Worm (Caenorhabditis elegans): ENCODE data around the gene Y22D7AL.7.

Y22D7AL.7 gene

ce11 chrIII:1578566-1578965, 2.0 kb downstream of the Y22D7AL.7 start:
- TF ChIP-seq ceh-28 (tag; optimal IDR thresholded peaks at IDR 0.05) (peak; percentile 97), elt-3 (tag; optimal IDR thresholded peaks at IDR 0.05) (no peak)

- TF ChIP-seq nhr-28 (tag; optimal IDR thresholded peaks at IDR 0.05): no peak
- TF ChIP-seq daf-12 (tag; optimal IDR thresholded peaks at IDR 0.05): no peak
- no peak for TF ChIP-seq nhr-12 (tag; optimal IDR thresholded peaks at IDR 0.05)
- TF ChIP-seq ZK546.5 (tag; optimal IDR thresholded peaks at IDR 0.05): no peak
- TF ChIP-seq nhr-77 (tag; optimal IDR thresholded peaks at IDR 0.05): no peak
- no peak for TF ChIP-seq zag-1 (tag; optimal IDR thresholded peaks at IDR 0.05)
- no peak for TF ChIP-seq ceh-82 (tag; optimal IDR thresholded peaks at IDR 0.05)
- TF ChIP-seq hmg-11 (tag; optimal IDR thresholded peaks at IDR 0.05): no peak
- TF ChIP-seq nfya-1 (tag; optimal IDR thresholded peaks at IDR 0.05; ENCODE audit: insufficient read depth): no peak
- TF ChIP-seq sea-2 (GFP tag; optimal IDR thresholded peaks at IDR 0.05): no peak
Observed at ce11 chrIII:1579001-1579400, 2.5 kb downstream of the Y22D7AL.7 start.

DNA sequence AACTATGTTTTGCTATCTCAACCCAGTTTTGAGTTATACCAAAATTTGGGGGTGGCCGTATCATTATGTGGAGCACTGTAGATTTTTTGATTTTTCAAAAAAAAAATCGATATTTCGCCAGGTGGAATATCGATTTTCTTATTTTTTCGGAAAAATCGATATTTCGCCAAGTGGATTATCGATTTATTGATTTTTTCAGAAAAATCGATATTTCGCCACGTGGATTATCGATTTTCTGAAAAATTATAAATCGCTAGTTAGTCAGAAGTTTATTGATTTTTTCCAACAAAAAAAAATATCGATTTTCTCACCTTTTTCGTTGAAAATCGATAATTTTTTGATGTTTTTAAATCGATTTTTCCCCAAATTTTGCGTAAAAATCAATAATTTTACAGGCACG, 3.6 kb downstream of the Y22D7AL.7 start:
- TF ChIP-seq ceh-28 (tag; optimal IDR thresholded peaks at IDR 0.05): peak; percentile 100
- TF ChIP-seq nfya-1 (tag; optimal IDR thresholded peaks at IDR 0.05; ENCODE audit: insufficient read depth): no peak
- no peak for TF ChIP-seq nhr-76 (tag; optimal IDR thresholded peaks at IDR 0.05)

DNA sequence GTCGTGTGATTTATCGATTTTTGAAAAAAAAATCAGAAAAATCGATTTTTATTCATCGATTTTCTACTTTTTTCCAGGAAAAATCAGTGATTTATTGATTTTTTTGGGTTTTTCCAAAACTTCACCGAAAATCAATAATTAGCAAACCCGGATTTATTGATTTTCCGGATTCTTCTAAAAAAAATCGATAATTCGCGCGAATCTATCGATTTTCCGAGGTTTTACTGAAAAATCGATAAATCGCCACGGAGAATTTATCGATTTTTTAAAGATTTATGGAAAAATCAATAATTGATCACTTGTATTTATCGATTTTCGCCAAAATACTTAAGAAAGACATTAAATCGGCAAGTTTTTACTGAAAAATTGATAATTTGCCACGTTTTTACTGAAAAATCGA, 7.0 kb downstream of the Y22D7AL.7 start:
- TF ChIP-seq nfya-1 (tag; optimal IDR thresholded peaks at IDR 0.05; ENCODE audit: insufficient read depth) (no peak), ceh-28 (tag; optimal IDR thresholded peaks at IDR 0.05) (peak; percentile 97)

ce11 chrIII:1584216-1584715, 7.7 kb downstream of the Y22D7AL.7 start:
- TF ChIP-seq ceh-16 (tag; optimal IDR thresholded peaks at IDR 0.05) (no peak), sea-2 (GFP tag; optimal IDR thresholded peaks at IDR 0.05) (no peak), ceh-28 (tag; optimal IDR thresholded peaks at IDR 0.05) (peak; percentile 96)

ce11 chrIII:1591681-1592080, 15.1 kb downstream of the Y22D7AL.7 start:
- TF ChIP-seq egl-5 (tag; optimal IDR thresholded peaks at IDR 0.05) (peak; percentile 18), lin-15B (tag; optimal IDR thresholded peaks at IDR 0.05) (peak; percentile 34), fkh-2 (tag; optimal IDR thresholded peaks at IDR 0.05) (no peak), lin-39 (tag; optimal IDR thresholded peaks at IDR 0.05) (peak; percentile 44), hmg-11 (tag; optimal IDR thresholded peaks at IDR 0.05) (peak; percentile 90), zag-1 (tag; optimal IDR thresholded peaks at IDR 0.05) (no peak), nfya-1 (tag; optimal IDR thresholded peaks at IDR 0.05; ENCODE audit: insufficient read depth) (peak; percentile 75)

ce11 chrIII:1598927-1599326, 22.4 kb downstream of the Y22D7AL.7 start:
- TF ChIP-seq lin-15B (tag; optimal IDR thresholded peaks at IDR 0.05) (peak; percentile 47), pha-4 (tag; optimal IDR thresholded peaks at IDR 0.05) (no peak)

ce11 chrIII:1600670-1601194, 24.2 kb downstream of the Y22D7AL.7 start, which contains the start of gene sms-3:
sms-3 (minus strand) TSS chrIII:1601144.
- TF ChIP-seq daf-12 (tag; optimal IDR thresholded peaks at IDR 0.05) (no peak), eor-1 (tag; optimal IDR thresholded peaks at IDR 0.05) (peak in 1 of 2 experiments; percentile 16), nhr-43 (tag; optimal IDR thresholded peaks at IDR 0.05; ENCODE audit: poor library complexity, severe bottlenecking) (peak; percentile 33), nhr-23 (tag; optimal IDR thresholded peaks at IDR 0.05) (peak; percentile 8), tbx-2 (tag; optimal IDR thresholded peaks at IDR 0.05) (peak; percentile 18), hmg-11 (tag; optimal IDR thresholded peaks at IDR 0.05) (peak; percentile 23), fos-1 (tag; optimal IDR thresholded peaks at IDR 0.05) (no peak), ZK546.5 (tag; optimal IDR thresholded peaks at IDR 0.05) (no peak)

Measured in whole organism, L3 larva.